Fruit fly (Drosophila melanogaster) S2 (cell line): ENCODE measurements around the gene melt.

Source experiments
- CG8478 ChIP-seq: fragments of >200 bp; optimal IDR thresholded peaks from 2 replicates; lab custom pipeline; 2018
- CTCF ChIP-seq, 2 experiments: fragments of >200 bp; optimal IDR thresholded peaks; 2 replicates each; lab custom pipeline; 2018

DNA sequence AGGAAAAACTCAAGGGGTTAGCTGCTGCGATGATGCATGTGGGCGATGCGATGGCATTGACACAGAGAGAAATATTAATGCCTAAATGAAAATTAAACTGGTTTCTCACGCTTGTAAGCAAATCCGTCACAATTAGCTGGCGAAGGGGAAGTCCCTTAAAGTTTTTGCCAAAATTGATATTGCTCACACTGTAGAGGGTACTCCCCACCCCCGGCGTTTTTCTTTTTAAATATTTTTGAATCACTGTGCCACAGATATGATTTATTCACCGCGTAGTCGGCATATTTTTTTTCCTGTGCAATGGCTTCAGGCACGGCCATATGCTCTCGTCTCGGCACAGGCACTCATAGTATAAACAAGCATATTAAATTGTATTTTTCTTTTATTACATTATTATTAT is 47.0 kb upstream of the melt start:
- TF ChIP-seq CG8478 (lab: Kevin White, UChicago) (no peak), CTCF (optimal IDR thresholded peaks at IDR 0.05; lab: Kevin White, UChicago) (no peak)
